Worm (Caenorhabditis elegans): Measurements from ENCODE around the gene srj-14.

srj-14 gene

ce11 chrV:7353602-7354001, 15.9 kb upstream of the srj-14 start:
- TF ChIP-seq Y53G8AR.9 (GFP tag; conservative IDR thresholded peaks at IDR 0.05) (no peak), ccch-3 (GFP tag; optimal IDR thresholded peaks at IDR 0.05) (no peak), xnd-1 (tag; optimal IDR thresholded peaks at IDR 0.05) (no peak), nhr-120 (GFP tag; IDR thresholded peaks at IDR 0.05) (no peak), bed-2 (GFP tag; IDR thresholded peaks at IDR 0.05) (no peak), tlf-1 (GFP tag; optimal IDR thresholded peaks at IDR 0.05) (no peak), sea-2 (GFP tag; IDR thresholded peaks at IDR 0.05) (no peak), ceh-40 (GFP tag; IDR thresholded peaks at IDR 0.05) (no peak), mel-28 (tag; optimal IDR thresholded peaks at IDR 0.05; ENCODE audit: borderline replicate concordance) (no peak), dpl-1 (GFP tag; optimal IDR thresholded peaks at IDR 0.05) (no peak), F10E7.11 (tag; optimal IDR thresholded peaks at IDR 0.05) (no peak), F55B11.4 (tag; optimal IDR thresholded peaks at IDR 0.05; ENCODE audit: borderline replicate concordance, insufficient read depth) (no peak), lin-26 (GFP tag; IDR thresholded peaks at IDR 0.05) (no peak), hlh-26 (GFP tag; conservative IDR thresholded peaks at IDR 0.05) (no peak), lin-35 (GFP tag; optimal IDR thresholded peaks at IDR 0.05) (no peak), snpc-4 (GFP tag; optimal IDR thresholded peaks at IDR 0.05) (no peak), snpc-4 (tag; optimal IDR thresholded peaks at IDR 0.05) (no peak), rec-8 (tag; optimal IDR thresholded peaks at IDR 0.05) (no peak), attf-3 (GFP tag; conservative IDR thresholded peaks at IDR 0.05) (no peak), ceh-58 (GFP tag; IDR thresholded peaks at IDR 0.05) (no peak), egrh-3 (GFP tag; IDR thresholded peaks at IDR 0.05) (no peak)

- TF ChIP-seq B0035.1 (tag; optimal IDR thresholded peaks at IDR 0.05) (no peak), ceh-91 (GFP tag; IDR thresholded peaks at IDR 0.05) (no peak), ztf-26 (tag; optimal IDR thresholded peaks at IDR 0.05) (no peak), somi-1 (GFP tag; optimal IDR thresholded peaks at IDR 0.05) (no peak), snpc-3.4 (tag; optimal IDR thresholded peaks at IDR 0.05) (no peak), attf-6 (GFP tag; IDR thresholded peaks at IDR 0.05) (no peak), efl-1 (GFP tag; optimal IDR thresholded peaks at IDR 0.05) (no peak), ztf-25 (GFP tag; IDR thresholded peaks at IDR 0.05) (no peak), ceh-79 (tag; optimal IDR thresholded peaks at IDR 0.05) (no peak), F55B11.4 (tag; optimal IDR thresholded peaks at IDR 0.05; ENCODE audit: borderline replicate concordance, insufficient read depth) (no peak), hlh-26 (GFP tag; conservative IDR thresholded peaks at IDR 0.05) (no peak), pha-4 (tag; optimal IDR thresholded peaks at IDR 0.05) (no peak), xnd-1 (tag; optimal IDR thresholded peaks at IDR 0.05) (no peak), nhr-90 (tag; optimal IDR thresholded peaks at IDR 0.05) (no peak)
These were observed 14.0 kb upstream of the srj-14 start, which contains the start of gene tag-293 for ce11 chrV:7355464-7355863. tag-293 (minus strand) TSS chrV:7355564.

ce11 chrV:7356684-7357083, 12.8 kb upstream of the srj-14 start, which contains the start of gene C03G6.21:
C03G6.21 (minus strand) TSS chrV:7356784.
- TF ChIP-seq athp-1 (tag; optimal IDR thresholded peaks at IDR 0.05) (no peak), egl-18 (GFP tag; IDR thresholded peaks at IDR 0.05) (no peak), mcd-1 (GFP tag; IDR thresholded peaks at IDR 0.05) (no peak), lin-35 (GFP tag; optimal IDR thresholded peaks at IDR 0.05) (no peak)

ce11 chrV:7357132-7357531, 12.4 kb upstream of the srj-14 start, which contains the start of gene C03G6.6:
C03G6.6 (plus strand) TSS chrV:7357432.
- TF ChIP-seq K12H6.12 (tag; optimal IDR thresholded peaks at IDR 0.05) (no peak), attf-5 (GFP tag; optimal IDR thresholded peaks at IDR 0.05) (no peak), nfyb-1 (GFP tag; IDR thresholded peaks at IDR 0.05) (no peak), gei-17 (GFP tag; optimal IDR thresholded peaks at IDR 0.05) (no peak), B0336.3 (GFP tag; IDR thresholded peaks at IDR 0.05) (no peak), snpc-1.3 (tag; optimal IDR thresholded peaks at IDR 0.05; ENCODE audit: insufficient read depth) (no peak)

Data from whole organism, young adult.